Fruit fly (Drosophila melanogaster): ENCODE data around the gene Or85e.

Or85e gene

DNA sequence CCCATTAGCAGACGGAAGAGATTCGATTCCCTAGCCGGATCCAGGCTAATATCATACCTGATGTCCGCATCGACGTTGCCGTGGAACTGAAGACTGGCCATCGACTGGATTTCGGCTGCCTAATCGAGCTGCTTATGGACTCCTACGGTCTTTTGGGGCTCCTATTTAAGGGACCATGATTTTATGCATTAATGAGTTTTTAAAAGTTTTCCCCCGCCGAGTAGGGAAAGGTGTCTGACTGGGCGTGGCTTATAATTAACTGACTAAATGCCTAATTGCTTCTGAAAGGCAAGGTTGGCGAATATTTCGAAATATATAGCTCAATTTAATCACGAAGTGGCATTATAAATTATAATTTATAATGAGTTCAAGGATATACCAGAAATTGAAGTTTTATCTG, at the start of gene Or85e:
Or85e (minus strand) TSS at position 101 of the 400 bp plus-strand sequence.
- TF ChIP-seq CG16779 (GFP tag; IDR thresholded peaks at IDR 0.05) (no peak), dysf (GFP tag; IDR thresholded peaks at IDR 0.05) (no peak), NfI (GFP tag; optimal IDR thresholded peaks at IDR 0.05) (no peak), gem (tag; optimal IDR thresholded peaks at IDR 0.05) (no peak), Nf-YC (tag; optimal IDR thresholded peaks at IDR 0.05) (no peak), CG34422 (GFP tag; IDR thresholded peaks at IDR 0.05) (no peak), CG2678 (tag; optimal IDR thresholded peaks at IDR 0.05) (no peak), chm (GFP tag; IDR thresholded peaks at IDR 0.05) (no peak), bigmax (GFP tag; optimal IDR thresholded peaks at IDR 0.05) (no peak), hb (GFP tag; IDR thresholded peaks at IDR 0.05; ENCODE audit: partially characterized antibody) (no peak), Camta (GFP tag; optimal IDR thresholded peaks at IDR 0.05) (no peak), sim (GFP tag; IDR thresholded peaks at IDR 0.05) (no peak), cwo (GFP tag; optimal IDR thresholded peaks at IDR 0.05) (no peak), H15 (GFP tag; IDR thresholded peaks at IDR 0.05) (no peak), CG17802 (tag; optimal IDR thresholded peaks at IDR 0.05) (no peak), CG3838 (GFP tag; optimal IDR thresholded peaks at IDR 0.05) (no peak), onecut (GFP tag; IDR thresholded peaks at IDR 0.05) (no peak), CG7963 (GFP tag; IDR thresholded peaks at IDR 0.05; ENCODE audit: partially characterized antibody) (no peak), CG14710 (tag; optimal IDR thresholded peaks at IDR 0.05) (no peak), CG13296 (GFP tag; optimal IDR thresholded peaks at IDR 0.05) (no peak)

DNA sequence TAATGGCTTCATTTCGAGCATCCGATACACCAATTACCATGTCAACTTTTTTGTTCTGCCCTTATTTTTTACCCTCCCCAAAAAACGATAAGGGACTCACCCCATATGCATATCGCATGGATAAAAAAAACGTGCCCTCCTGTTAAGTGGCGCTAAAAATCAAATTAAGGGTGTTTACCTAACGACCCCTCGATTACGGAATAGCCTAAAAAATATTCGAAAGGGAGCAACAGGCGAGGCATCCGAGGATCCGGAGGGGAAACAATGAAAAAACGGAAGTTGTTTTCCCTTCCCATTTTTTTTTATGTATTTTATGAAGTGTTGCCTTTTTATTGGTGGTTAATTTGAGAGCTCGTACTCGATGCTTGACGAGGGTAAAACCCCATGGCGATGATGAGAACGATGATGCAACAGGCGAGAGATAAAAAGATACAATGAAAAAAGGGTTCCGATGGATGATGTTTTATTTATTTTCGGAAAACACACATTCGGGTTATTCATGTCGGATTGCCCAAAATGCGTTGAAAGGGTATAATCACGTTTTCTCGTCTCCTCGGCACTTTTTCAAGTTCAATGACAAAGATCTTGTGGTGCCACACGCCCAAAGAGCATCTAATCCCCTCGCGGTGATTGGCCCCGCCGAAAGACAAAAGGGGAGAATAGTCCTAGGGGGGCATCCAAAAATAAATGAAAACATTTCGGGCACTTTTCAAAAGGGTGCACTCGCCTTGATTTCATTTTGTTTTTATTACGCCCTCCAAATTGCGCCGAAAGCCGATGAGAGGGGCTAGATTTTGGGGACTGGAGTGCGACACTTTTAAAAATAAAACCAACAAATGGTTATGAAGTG, 48.9 kb upstream of the Or85e start, which contains the start of gene CG44227:
CG44227 (minus strand) TSS at position 849 of the 850 bp plus-strand sequence.
- TF ChIP-seq fd102C (GFP tag; optimal IDR thresholded peaks at IDR 0.05) (no peak), Nf-YB (GFP tag; optimal IDR thresholded peaks at IDR 0.05) (peak; percentile 90), sens (GFP tag) (peak; percentile 67), z (GFP tag; IDR thresholded peaks at IDR 0.05) (peak; percentile 26; the same call in 1 of the 3 replicates), Kr (GFP tag; optimal IDR thresholded peaks at IDR 0.05) (peak; percentile 95), sqz (GFP tag; optimal IDR thresholded peaks at IDR 0.05) (peak; percentile 97), Nf-YC (tag; optimal IDR thresholded peaks at IDR 0.05) (peak; percentile 49), tll (GFP tag; optimal IDR thresholded peaks at IDR 0.05) (peak in 1 of 2 experiments; percentile 26), grn (GFP tag; optimal IDR thresholded peaks at IDR 0.05) (peak; percentile 3), CG30403 (GFP tag; optimal IDR thresholded peaks at IDR 0.05) (no peak), CG9797 (GFP tag; optimal IDR thresholded peaks at IDR 0.05) (no peak), CG5245 (GFP tag; optimal IDR thresholded peaks at IDR 0.05) (no peak), CG10366 (GFP tag; IDR thresholded peaks at IDR 0.05) (no peak), D19A (tag; optimal IDR thresholded peaks at IDR 0.05) (peak; percentile 68), Pdp1 (GFP tag; optimal IDR thresholded peaks at IDR 0.05) (peak in 1 of 2 experiments; percentile 10), az2 (GFP tag; optimal IDR thresholded peaks at IDR 0.05) (no peak), gsb-n (tag; optimal IDR thresholded peaks at IDR 0.05) (peak; percentile 47), mld (GFP tag; IDR thresholded peaks at IDR 0.05; ENCODE audit: partially characterized antibody) (no peak), B-H1 (GFP tag; IDR thresholded peaks at IDR 0.05) (no peak), pros (GFP tag; optimal IDR thresholded peaks at IDR 0.05) (peak; percentile 32), scrt (GFP tag; optimal IDR thresholded peaks at IDR 0.05) (peak; percentile 80)

All from whole organism, embryonic.